Worm (Caenorhabditis elegans) whole organism, L3 larva: ENCODE results near the gene ZK180.7.

ENCODE experiments used
- daf-12 ChIP-seq: fragments of 150-350 bp; optimal IDR thresholded peaks from 2 replicates; lab custom pipeline; 2014; ENCODE audit warnings: missing biosample characterization, missing genetic modification reagents, missing genetic modification characterization
- eor-1 ChIP-seq, 2 experiments: fragments of 150-350 bp; optimal IDR thresholded peaks; 2 replicates each; lab custom pipeline; 2014 to 2018; ENCODE audit warnings: missing biosample characterization in 2 of 2, missing genetic modification characterization in 2 of 2
- fkh-10 ChIP-seq: sonication (generic microtip); optimal IDR thresholded peaks from 2 replicates; lab custom pipeline; 2017; ENCODE audit warnings: missing biosample characterization, missing genetic modification reagents, missing genetic modification characterization
- nhr-77 ChIP-seq: fragments of 150-350 bp; optimal IDR thresholded peaks from 2 replicates; lab custom pipeline; 2014; ENCODE audit warnings: missing biosample characterization, missing genetic modification characterization

ce11 chrIV:4481298-4481697, 9.0 kb upstream of the ZK180.7 start:
- no peak for TF ChIP-seq nhr-77 (tag; lab: Kevin White, UChicago)
- TF ChIP-seq eor-1 (tag; optimal IDR thresholded peaks at IDR 0.05; lab: Kevin White, UChicago), result no peak
- TF ChIP-seq fkh-10 (GFP tag; lab: Kevin White, UChicago), result no peak
- TF ChIP-seq daf-12 (tag; lab: Kevin White, UChicago), result no peak
